Worm (Caenorhabditis elegans) whole organism, young adult: ENCODE results near the gene cyp-14A1.

ENCODE experiments used
- B0019.2 ChIP-seq: fragments of 200-800 bp; sonication (Bioruptor generic); conservative IDR thresholded peaks from 2 replicates; pipeline ENCODE4 v1.3.6; 2022; ENCODE audit warnings: missing genetic modification reagents, missing genetic modification characterization, missing compliant biosample characterization
- B0261.1 ChIP-seq: sonication (generic microtip); optimal IDR thresholded peaks from 2 replicates; lab custom pipeline; 2016; ENCODE audit warnings: mild to moderate bottlenecking, missing genetic modification characterization, moderate library complexity, missing compliant biosample characterization
- C06A6.2 ChIP-seq: fragments of 200-800 bp; sonication (Bioruptor generic); conservative IDR thresholded peaks from 2 replicates; pipeline ENCODE4 v1.3.6; 2022; ENCODE audit warnings: missing genetic modification characterization, missing compliant biosample characterization
- F55B11.4 ChIP-seq: sonication (generic microtip); optimal IDR thresholded peaks from 2 replicates; lab custom pipeline; 2016; ENCODE audit warnings: missing compliant biosample characterization, missing genetic modification characterization, borderline replicate concordance; ENCODE audit not compliant: insufficient read depth
- Y53F4B.3 ChIP-seq: fragments of 200-800 bp; sonication (Bioruptor generic); IDR thresholded peaks from 2 replicates; pipeline ENCODE4 v1.3.6; 2022; ENCODE audit warnings: missing genetic modification reagents, missing genetic modification characterization, missing compliant biosample characterization
- Y53G8AR.9 ChIP-seq: fragments of 200-800 bp; sonication (Bioruptor generic); conservative IDR thresholded peaks from 2 replicates; pipeline ENCODE4 v1.3.6; 2022; ENCODE audit warnings: missing genetic modification reagents, missing genetic modification characterization, missing compliant biosample characterization
- Y67H2A.10 ChIP-seq: fragments of 200-800 bp; sonication (Bioruptor generic); conservative IDR thresholded peaks from 2 replicates; pipeline ENCODE4 v1.3.6; 2022; ENCODE audit warnings: missing genetic modification reagents, missing genetic modification characterization, missing compliant biosample characterization
- Y95B8A.8 ChIP-seq: fragments of 200-800 bp; sonication (Bioruptor generic); IDR thresholded peaks from 2 replicates; pipeline ENCODE4 v1.3.6; 2022; ENCODE audit warnings: missing genetic modification reagents, missing genetic modification characterization, missing compliant biosample characterization
- ama-1 ChIP-seq, 3 experiments: fragments of 150-350 bp in 1 of 3; sonication (generic microtip) in 2 of 3; optimal IDR thresholded peaks; 2 replicates each; lab custom pipeline; 2014 to 2018; ENCODE audit warnings: missing biosample characterization in 2 of 3, missing genetic modification characterization in 2 of 3, missing genetic modification reagents in 2 of 3
- aptf-3 ChIP-seq: fragments of 200-800 bp; sonication (Bioruptor generic); IDR thresholded peaks from 2 replicates; pipeline ENCODE4 v1.3.6; 2022; ENCODE audit warnings: missing genetic modification characterization, missing compliant biosample characterization
- attf-5 ChIP-seq: fragments of 200-800 bp; sonication (Bioruptor generic); optimal IDR thresholded peaks from 2 replicates; lab custom pipeline; 2018; ENCODE audit warnings: mild to moderate bottlenecking, missing genetic modification characterization, missing compliant biosample characterization
- cebp-1 ChIP-seq, 2 experiments: fragments of 200-800 bp in 1 of 2; sonication (Bioruptor generic) in 1 of 2; sonication (generic microtip) in 1 of 2; IDR thresholded peaks in 1 of 2; optimal IDR thresholded peaks in 1 of 2; 2 replicates each; pipeline versions ENCODE4 v1.3.6 to Lab custom; 2017 to 2022; ENCODE audit warnings: missing compliant biosample characterization in 2 of 2, missing genetic modification characterization in 2 of 2, mild to moderate bottlenecking in 1 of 2, missing genetic modification reagents in 1 of 2, moderate library complexity in 1 of 2
- cebp-2 ChIP-seq: fragments of 200-800 bp; sonication (Bioruptor generic); IDR thresholded peaks from 2 replicates; pipeline ENCODE4 v1.3.6; 2022; ENCODE audit warnings: missing genetic modification characterization, missing compliant biosample characterization
- ceh-100 ChIP-seq: fragments of 200-800 bp; sonication (Bioruptor generic); IDR thresholded peaks from 2 replicates; pipeline ENCODE4 v1.3.6; 2022; ENCODE audit warnings: missing genetic modification reagents, missing genetic modification characterization, missing compliant biosample characterization
- ceh-40 ChIP-seq: fragments of 200-800 bp; sonication (Bioruptor generic); IDR thresholded peaks from 2 replicates; pipeline ENCODE4 v1.3.6; 2022; ENCODE audit warnings: missing genetic modification characterization, missing compliant biosample characterization
- ceh-58 ChIP-seq: fragments of 200-800 bp; sonication (Bioruptor generic); IDR thresholded peaks from 2 replicates; pipeline ENCODE4 v1.3.6; 2022; ENCODE audit warnings: missing genetic modification characterization, missing compliant biosample characterization
- ceh-91 ChIP-seq: fragments of 200-800 bp; sonication (Bioruptor generic); IDR thresholded peaks from 2 replicates; pipeline ENCODE4 v1.3.6; 2022; ENCODE audit warnings: missing genetic modification reagents, missing genetic modification characterization, missing compliant biosample characterization
- dpff-1 ChIP-seq: sonication (generic microtip); optimal IDR thresholded peaks from 2 replicates; lab custom pipeline; 2017; ENCODE audit warnings: mild to moderate bottlenecking, missing genetic modification characterization, missing compliant biosample characterization
- egl-18 ChIP-seq: fragments of 200-800 bp; sonication (Bioruptor generic); IDR thresholded peaks from 2 replicates; pipeline ENCODE4 v1.3.6; 2022; ENCODE audit warnings: missing genetic modification reagents, missing genetic modification characterization, missing compliant biosample characterization
- ets-4 ChIP-seq: fragments of 200-800 bp; sonication (Bioruptor generic); optimal IDR thresholded peaks from 2 replicates; lab custom pipeline; 2018; ENCODE audit warnings: mild to moderate bottlenecking, missing genetic modification characterization, missing compliant biosample characterization
- gei-17 ChIP-seq: fragments of 200-800 bp; sonication (Bioruptor generic); optimal IDR thresholded peaks from 2 replicates; lab custom pipeline; 2018; ENCODE audit warnings: mild to moderate bottlenecking, missing genetic modification characterization, missing compliant biosample characterization
- hlh-12 ChIP-seq: sonication (generic microtip); optimal IDR thresholded peaks from 2 replicates; lab custom pipeline; 2016; ENCODE audit warnings: missing genetic modification characterization, missing compliant biosample characterization
- hmg-1.2 ChIP-seq: fragments of 200-800 bp; sonication (Bioruptor generic); IDR thresholded peaks from 2 replicates; pipeline ENCODE4 v1.3.6; 2022; ENCODE audit warnings: missing genetic modification reagents, missing genetic modification characterization, missing compliant biosample characterization
- lag-1 ChIP-seq: fragments of 200-800 bp; sonication (Bioruptor generic); IDR thresholded peaks from 2 replicates; pipeline ENCODE4 v1.3.6; 2022; ENCODE audit warnings: missing genetic modification reagents, missing genetic modification characterization, missing compliant biosample characterization
- let-526 ChIP-seq: fragments of 200-800 bp; sonication (Bioruptor generic); IDR thresholded peaks from 2 replicates; pipeline ENCODE4 v1.3.6; 2022; ENCODE audit warnings: missing genetic modification reagents, missing genetic modification characterization, missing compliant biosample characterization
- lir-1 ChIP-seq: fragments of 200-800 bp; sonication (Bioruptor generic); conservative IDR thresholded peaks from 2 replicates; pipeline ENCODE4 v1.3.6; 2022; ENCODE audit warnings: missing genetic modification reagents, missing genetic modification characterization, missing compliant biosample characterization
- madf-8 ChIP-seq: fragments of 200-800 bp; sonication (Bioruptor generic); conservative IDR thresholded peaks from 2 replicates; pipeline ENCODE4 v1.3.6; 2022; ENCODE audit warnings: missing genetic modification reagents, missing genetic modification characterization, missing compliant biosample characterization
- mcd-1 ChIP-seq: fragments of 200-800 bp; sonication (Bioruptor generic); IDR thresholded peaks from 2 replicates; pipeline ENCODE4 v1.3.6; 2022; ENCODE audit warnings: missing genetic modification reagents, missing genetic modification characterization, missing compliant biosample characterization
- mel-28 ChIP-seq: sonication (generic microtip); optimal IDR thresholded peaks from 2 replicates; lab custom pipeline; 2016; ENCODE audit warnings: borderline replicate concordance, mild to moderate bottlenecking, missing genetic modification characterization, missing compliant biosample characterization
- nfya-1 ChIP-seq: sonication (generic microtip); optimal IDR thresholded peaks from 2 replicates; lab custom pipeline; 2017; ENCODE audit warnings: antibody characterized with exemption, missing compliant biosample characterization, missing genetic modification characterization, borderline replicate concordance; ENCODE audit not compliant: insufficient read depth
- nhr-120 ChIP-seq: fragments of 200-800 bp; sonication (Bioruptor generic); IDR thresholded peaks from 2 replicates; pipeline ENCODE4 v1.3.6; 2022; ENCODE audit warnings: missing genetic modification characterization, missing compliant biosample characterization
- nhr-27 ChIP-seq: fragments of 200-800 bp; sonication (Bioruptor generic); optimal IDR thresholded peaks from 2 replicates; lab custom pipeline; 2018; ENCODE audit warnings: mild to moderate bottlenecking, missing genetic modification characterization, moderate library complexity, missing compliant biosample characterization
- nhr-90 ChIP-seq: sonication (generic microtip); optimal IDR thresholded peaks from 2 replicates; lab custom pipeline; 2016; ENCODE audit warnings: missing genotype, mild to moderate bottlenecking, missing genetic modification characterization, missing compliant biosample characterization
- pbrm-1 ChIP-seq: fragments of 200-800 bp; sonication (Bioruptor generic); IDR thresholded peaks from 2 replicates; pipeline ENCODE4 v1.3.6; 2022; ENCODE audit warnings: missing genetic modification reagents, missing genetic modification characterization, missing compliant biosample characterization
- rcor-1 ChIP-seq: fragments of 200-800 bp; sonication (Bioruptor generic); IDR thresholded peaks from 2 replicates; pipeline ENCODE4 v1.3.6; 2022; ENCODE audit warnings: missing genetic modification reagents, missing genetic modification characterization, missing compliant biosample characterization
- sdz-38 ChIP-seq: sonication (generic microtip); optimal IDR thresholded peaks from 2 replicates; lab custom pipeline; 2016; ENCODE audit warnings: missing genotype, missing genetic modification characterization, missing compliant biosample characterization
- snpc-3.4 ChIP-seq: sonication (generic microtip); optimal IDR thresholded peaks from 2 replicates; lab custom pipeline; 2017; ENCODE audit warnings: missing genetic modification characterization, mild to moderate bottlenecking, missing compliant biosample characterization, antibody characterized with exemption, moderate library complexity, missing genotype, missing genetic modification reagents
- snpc-4 ChIP-seq, 5 experiments: fragments of 150-350 bp in 1 of 5; sonication (generic microtip) in 4 of 5; optimal IDR thresholded peaks; 2 replicates each; lab custom pipeline; 2014 to 2018; ENCODE audit warnings: missing genetic modification characterization in 5 of 5, missing biosample characterization in 3 of 5, antibody characterized with exemption in 2 of 5, mild to moderate bottlenecking in 2 of 5, missing compliant biosample characterization in 2 of 5, missing genotype in 2 of 5, moderate library complexity in 2 of 5, missing genetic modification reagents in 1 of 5
- somi-1 ChIP-seq: fragments of 200-800 bp; sonication (Bioruptor generic); optimal IDR thresholded peaks from 2 replicates; lab custom pipeline; 2018; ENCODE audit warnings: mild to moderate bottlenecking, missing genetic modification characterization, missing compliant biosample characterization
- unc-130 ChIP-seq: sonication (generic microtip); optimal IDR thresholded peaks from 2 replicates; lab custom pipeline; 2016; ENCODE audit warnings: missing genetic modification reagents, missing genetic modification characterization, missing compliant biosample characterization
- zim-3 ChIP-seq: sonication (generic microtip); optimal IDR thresholded peaks from 2 replicates; lab custom pipeline; 2017; ENCODE audit warnings: mild to moderate bottlenecking, missing genetic modification characterization, moderate library complexity, missing compliant biosample characterization
- ztf-18 ChIP-seq: sonication (generic microtip); optimal IDR thresholded peaks from 2 replicates; lab custom pipeline; 2016; ENCODE audit warnings: missing genotype, mild to moderate bottlenecking, missing genetic modification characterization, missing compliant biosample characterization
- ztf-25 ChIP-seq: fragments of 200-800 bp; sonication (Bioruptor generic); IDR thresholded peaks from 2 replicates; pipeline ENCODE4 v1.3.6; 2022; ENCODE audit warnings: missing genetic modification reagents, missing genetic modification characterization, missing compliant biosample characterization
- ztf-28 ChIP-seq: fragments of 200-800 bp; sonication (Bioruptor generic); IDR thresholded peaks from 2 replicates; pipeline ENCODE4 v1.3.6; 2022; ENCODE audit warnings: missing genetic modification reagents, missing genetic modification characterization, missing compliant biosample characterization
- ztf-6 ChIP-seq: fragments of 200-800 bp; sonication (Bioruptor generic); IDR thresholded peaks from 2 replicates; pipeline ENCODE4 v1.3.6; 2022; ENCODE audit warnings: missing genetic modification reagents, missing genetic modification characterization, missing compliant biosample characterization

The cyp-14A1 gene

DNA sequence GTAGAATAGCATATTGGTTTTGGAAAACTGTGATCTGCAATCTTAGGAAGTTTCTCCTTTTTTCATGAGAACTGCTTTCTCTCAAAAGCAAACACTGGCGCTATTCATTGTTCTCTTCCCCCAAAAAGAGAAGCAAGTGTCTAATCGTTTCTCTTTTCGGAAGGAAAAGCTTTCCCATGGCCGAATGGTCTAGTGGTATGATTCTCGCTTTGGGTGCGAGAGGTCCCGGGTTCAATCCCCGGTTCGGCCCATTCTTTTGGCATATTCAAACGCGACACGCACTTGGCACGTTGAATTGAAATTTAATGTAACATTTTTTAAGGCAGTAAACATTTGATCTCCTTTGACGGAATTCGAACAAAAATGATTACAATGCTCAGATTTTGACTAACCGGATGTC lies 40.7 kb upstream of the cyp-14A1 start (continued):
- TF ChIP-seq F55B11.4 (tag; lab: Kevin White, UChicago), result no peak
- TF ChIP-seq nhr-120 (GFP tag; lab: Robert Waterston, UW), result no peak
- no peak for TF ChIP-seq C06A6.2 (GFP tag; lab: Robert Waterston, UW)
- 0 out of 2 replicates have a peak, but pooled peaks have one; percentile 21 for TF ChIP-seq pbrm-1
- no peak for TF ChIP-seq Y53F4B.3
- TF ChIP-seq ztf-18, result no peak
- peak; percentile 47 for TF ChIP-seq snpc-4 (GFP tag; optimal IDR thresholded peaks at IDR 0.05; lab: Kevin White, UChicago)
- TF ChIP-seq snpc-4 (tag; optimal IDR thresholded peaks at IDR 0.05; lab: Kevin White, UChicago), result peak in 2 of 4 experiments; percentile 10 to 60
- TF ChIP-seq Y53G8AR.9 (GFP tag; lab: Robert Waterston, UW), result no peak
- no peak for TF ChIP-seq ztf-28 (GFP tag; lab: Robert Waterston, UW)
- TF ChIP-seq madf-8 (GFP tag; lab: Robert Waterston, UW), result no peak
- no peak for TF ChIP-seq egl-18 (GFP tag; lab: Robert Waterston, UW)
- TF ChIP-seq rcor-1 (GFP tag; lab: Robert Waterston, UW), result peak; percentile 31; the same call in 1 of the 2 replicates
- 0 out of 2 replicates have a peak, but pooled peaks have one; percentile 6 for TF ChIP-seq mcd-1
- TF ChIP-seq ets-4, result no peak
- no peak for TF ChIP-seq attf-5
- TF ChIP-seq lir-1, result no peak
- no peak for TF ChIP-seq mel-28
- TF ChIP-seq cebp-1 (GFP tag; IDR thresholded peaks at IDR 0.05; lab: Robert Waterston, UW), result no peak
- peak; percentile 40 for TF ChIP-seq cebp-1 (tag; optimal IDR thresholded peaks at IDR 0.05; lab: Kevin White, UChicago)
- TF ChIP-seq sdz-38 (tag; lab: Kevin White, UChicago), result no peak
- TF ChIP-seq hmg-1.2 (GFP tag; lab: Robert Waterston, UW), result peak; percentile 39; the same call in 1 of the 2 replicates
- TF ChIP-seq ama-1 (optimal IDR thresholded peaks at IDR 0.05; lab: Kevin White, UChicago), result no peak
- peak in 1 of 2 experiments; percentile 71 for TF ChIP-seq ama-1 (GFP tag; optimal IDR thresholded peaks at IDR 0.05; lab: Kevin White, UChicago)
- TF ChIP-seq ztf-25 (GFP tag; lab: Robert Waterston, UW), result no peak
- no peak for TF ChIP-seq somi-1 (GFP tag; lab: Kevin White, UChicago)
- no peak for TF ChIP-seq hlh-12
- peak; percentile 67 for TF ChIP-seq B0261.1 (tag; lab: Kevin White, UChicago)
- no peak for TF ChIP-seq unc-130 (GFP tag; lab: Kevin White, UChicago)

DNA sequence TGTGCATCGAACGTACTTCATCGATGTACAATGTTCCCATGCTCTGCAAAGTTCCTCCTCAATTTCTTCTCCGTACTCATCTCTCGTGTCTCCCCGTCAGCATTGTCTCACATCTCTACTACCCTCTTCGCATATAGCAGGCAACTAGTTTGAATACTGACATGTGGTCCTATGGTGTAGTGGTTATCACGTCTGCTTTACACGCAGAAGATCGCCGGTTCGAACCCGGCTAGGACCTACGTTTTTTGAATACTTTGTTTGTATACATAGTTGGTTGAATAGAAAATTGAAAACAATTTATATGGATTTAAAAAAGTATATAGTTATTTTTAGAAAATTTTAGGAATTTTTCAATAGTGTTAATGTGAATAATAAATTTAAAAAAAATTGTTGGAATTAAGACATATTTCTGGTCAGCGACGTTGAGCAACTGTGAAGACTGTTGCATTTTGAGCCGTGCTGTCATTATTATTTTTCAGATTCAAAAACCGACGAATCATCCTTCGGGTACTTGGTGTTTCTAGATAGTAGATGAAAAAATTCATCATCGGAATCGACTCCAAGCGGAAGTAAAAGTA lies 39.8 kb upstream of the cyp-14A1 start:
- TF ChIP-seq lag-1 (GFP tag; lab: Robert Waterston, UW) (no peak), snpc-3.4 (tag; lab: Kevin White, UChicago) (peak; percentile 93), ceh-40 (peak; percentile 92), gei-17 (peak; percentile 70), attf-5 (peak; percentile 81), let-526 (GFP tag; lab: Robert Waterston, UW) (0 out of 2 replicates have a peak, but pooled peaks have one; percentile 78), ceh-91 (no peak), nfya-1 (tag; lab: Kevin White, UChicago) (no peak), B0019.2 (peak; percentile 52; the same call in 1 of the 2 replicates), mel-28 (peak; percentile 42), Y67H2A.10 (GFP tag; lab: Robert Waterston, UW) (no peak), unc-130 (GFP tag; lab: Kevin White, UChicago) (peak; percentile 87), Y95B8A.8 (peak; percentile 79), nhr-90 (tag; lab: Kevin White, UChicago) (peak; percentile 92), dpff-1 (peak; percentile 32), zim-3 (peak; percentile 91), ceh-100 (GFP tag; lab: Robert Waterston, UW) (peak; percentile 56), nhr-27 (tag; lab: Kevin White, UChicago) (peak; percentile 86), egl-18 (GFP tag; lab: Robert Waterston, UW) (peak; percentile 79; the same call in 1 of the 2 replicates), ceh-58 (0 out of 2 replicates have a peak, but pooled peaks have one; percentile 22), cebp-2 (GFP tag; lab: Robert Waterston, UW) (peak; percentile 90), F55B11.4 (tag; lab: Kevin White, UChicago) (peak; percentile 10), aptf-3 (GFP tag; lab: Robert Waterston, UW) (no peak), hlh-12 (peak; percentile 89), ztf-6 (GFP tag; lab: Robert Waterston, UW) (no peak)
